Worm (Caenorhabditis elegans) whole organism, early embryonic: ENCODE measurements around the gene lab-2.

Experiments
- B0310.2 ChIP-seq: sonication (generic microtip); optimal IDR thresholded peaks from 2 replicates; lab custom pipeline; 2016; ENCODE audit warnings: mild to moderate bottlenecking, missing genetic modification characterization, missing compliant biosample characterization
- F13C5.2 ChIP-seq: sonication (generic microtip); optimal IDR thresholded peaks from 2 replicates; lab custom pipeline; 2017; ENCODE audit warnings: mild to moderate bottlenecking, missing genetic modification characterization, inconsistent platforms, missing compliant biosample characterization
- ama-1 ChIP-seq: fragments of 150-350 bp; optimal IDR thresholded peaks from 2 replicates; lab custom pipeline; 2014
- ceh-13 ChIP-seq: fragments of 200-800 bp; sonication (Bioruptor generic); optimal IDR thresholded peaks from 2 replicates; lab custom pipeline; 2018; ENCODE audit warnings: mild to moderate bottlenecking, missing genetic modification characterization, missing compliant biosample characterization
- flt-1 ChIP-seq: fragments of 200-800 bp; sonication (Bioruptor generic); IDR thresholded peaks from 2 replicates; pipeline ENCODE4 v1.3.6; 2022; ENCODE audit warnings: missing genetic modification characterization, missing compliant biosample characterization
- hmbx-1 ChIP-seq: sonication (generic microtip); optimal IDR thresholded peaks from 2 replicates; lab custom pipeline; 2016; ENCODE audit warnings: mild to moderate bottlenecking, missing genetic modification characterization, missing compliant biosample characterization
- hmg-4 ChIP-seq: fragments of 200-800 bp; sonication (Bioruptor generic); optimal IDR thresholded peaks from 2 replicates; lab custom pipeline; 2018; ENCODE audit warnings: mild to moderate bottlenecking, missing genetic modification characterization, missing compliant biosample characterization
- pes-1 ChIP-seq: fragments of 200-800 bp; sonication (Bioruptor generic); IDR thresholded peaks from 2 replicates; pipeline ENCODE4 v1.3.6; 2022; ENCODE audit warnings: missing genetic modification reagents, missing genetic modification characterization, missing compliant biosample characterization
- scrt-1 ChIP-seq: fragments of 200-800 bp; sonication (Bioruptor generic); IDR thresholded peaks from 2 replicates; pipeline ENCODE4 v1.3.6; 2022; ENCODE audit warnings: missing genetic modification characterization, missing compliant biosample characterization
- tbx-37 ChIP-seq: fragments of 200-800 bp; sonication (Bioruptor generic); conservative IDR thresholded peaks from 2 replicates; pipeline ENCODE4 v1.3.6; 2022; ENCODE audit warnings: missing genetic modification reagents, missing genetic modification characterization, missing compliant biosample characterization

DNA sequence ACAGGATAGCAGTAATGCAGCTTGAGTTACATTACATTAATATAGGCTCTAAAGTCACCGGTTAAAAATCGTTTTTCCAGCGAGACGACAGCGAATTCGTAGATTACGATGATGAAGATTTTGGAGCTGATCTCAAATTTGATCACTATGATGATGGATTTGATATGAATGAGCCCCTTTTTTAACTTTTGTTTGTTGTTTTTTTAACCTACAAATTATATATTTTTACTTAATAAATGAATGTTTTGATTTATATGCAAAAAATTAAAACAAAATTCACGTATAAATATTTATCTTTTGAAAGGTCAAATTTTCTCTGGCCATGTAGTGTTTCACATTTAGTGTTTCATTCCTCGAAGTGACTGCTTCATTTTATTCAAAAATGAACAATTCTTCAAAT, 14.0 kb upstream of the lab-2 start, which contains the start of gene F08F8.6:
- TF ChIP-seq ama-1 (lab: Kevin White, UChicago) (no peak), F13C5.2 (tag; lab: Kevin White, UChicago) (no peak), hmg-4 (GFP tag; lab: Kevin White, UChicago) (no peak), B0310.2 (tag; lab: Kevin White, UChicago) (no peak), tbx-37 (no peak), ceh-13 (GFP tag; lab: Kevin White, UChicago) (no peak), hmbx-1 (no peak), flt-1 (GFP tag; lab: Robert Waterston, UW) (no peak), pes-1 (GFP tag; lab: Robert Waterston, UW) (no peak), scrt-1 (GFP tag; lab: Robert Waterston, UW) (no peak)
